Worm (Caenorhabditis elegans) whole organism, midembryonic: ENCODE data around the gene mct-6.
A peak's percentile ranks its signal among the peaks of the same experiment; 100 is the strongest.

Experiments used
- T22C8.4 ChIP-seq: fragments of 200-800 bp; sonication (Bioruptor generic); IDR thresholded peaks from 2 replicates; pipeline ENCODE4 v1.3.6; 2022; ENCODE audit warnings: missing genetic modification characterization, missing compliant biosample characterization
- cog-1 ChIP-seq: sonication (generic microtip); optimal IDR thresholded peaks from 2 replicates; lab custom pipeline; 2016; ENCODE audit warnings: missing genetic modification characterization, missing compliant biosample characterization
- flt-1 ChIP-seq: fragments of 200-800 bp; sonication (Bioruptor generic); IDR thresholded peaks from 2 replicates; pipeline ENCODE4 v1.3.6; 2022; ENCODE audit warnings: missing genetic modification characterization, missing compliant biosample characterization
- klf-2 ChIP-seq: fragments of 200-800 bp; sonication (Bioruptor generic); conservative IDR thresholded peaks from 2 replicates; pipeline ENCODE4 v1.3.6; 2022; ENCODE audit warnings: missing genetic modification reagents, missing genetic modification characterization, missing compliant biosample characterization
- med-1 ChIP-seq: sonication (generic microtip); optimal IDR thresholded peaks from 2 replicates; lab custom pipeline; 2017; ENCODE audit warnings: missing genetic modification characterization, mild to moderate bottlenecking, missing compliant biosample characterization, antibody characterized with exemption, missing genetic modification reagents; ENCODE audit not compliant: insufficient read depth
- ref-1 ChIP-seq: fragments of 200-800 bp; sonication (Bioruptor generic); conservative IDR thresholded peaks from 2 replicates; pipeline ENCODE4 v1.3.6; 2022; ENCODE audit warnings: missing genetic modification reagents, missing genetic modification characterization, missing compliant biosample characterization
- tab-1 ChIP-seq: fragments of 200-800 bp; sonication (Bioruptor generic); IDR thresholded peaks from 2 replicates; pipeline ENCODE4 v1.3.6; 2022; ENCODE audit warnings: missing genetic modification characterization, missing compliant biosample characterization
- ztf-23 ChIP-seq: fragments of 200-800 bp; sonication (Bioruptor generic); IDR thresholded peaks from 2 replicates; pipeline ENCODE4 v1.3.6; 2022; ENCODE audit warnings: missing genetic modification reagents, missing genetic modification characterization, missing compliant biosample characterization
- ztf-29 ChIP-seq: fragments of 200-800 bp; sonication (Bioruptor generic); IDR thresholded peaks from 2 replicates; pipeline ENCODE4 v1.3.6; 2022; ENCODE audit warnings: missing genetic modification reagents, missing genetic modification characterization, missing compliant biosample characterization

Gene mct-6

DNA sequence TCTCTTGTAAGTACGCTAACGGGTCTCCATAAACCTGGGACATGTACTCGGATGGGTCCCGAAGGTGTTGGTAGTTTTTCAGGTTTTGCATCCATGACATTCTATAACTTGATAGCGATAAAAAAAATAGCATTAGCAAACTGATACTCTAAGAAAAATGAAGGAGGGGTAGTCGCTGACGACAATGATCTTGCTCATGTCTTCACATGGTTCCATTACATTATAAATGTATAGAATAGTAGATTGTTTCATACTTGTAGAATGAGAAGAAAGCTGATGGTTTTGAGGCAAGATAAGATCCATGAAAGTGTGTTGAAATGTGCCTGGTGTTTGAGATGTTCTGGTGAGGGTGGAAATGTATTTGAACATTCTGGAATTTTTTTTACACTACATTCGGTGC, 36.7 kb upstream of the mct-6 start, which contains the start of gene mec-4:
Gene mec-4 (minus strand): TSS at position 101 of the 400 bp plus-strand sequence.
- no peak for TF ChIP-seq ztf-23 (GFP tag; lab: Robert Waterston, UW)

DNA sequence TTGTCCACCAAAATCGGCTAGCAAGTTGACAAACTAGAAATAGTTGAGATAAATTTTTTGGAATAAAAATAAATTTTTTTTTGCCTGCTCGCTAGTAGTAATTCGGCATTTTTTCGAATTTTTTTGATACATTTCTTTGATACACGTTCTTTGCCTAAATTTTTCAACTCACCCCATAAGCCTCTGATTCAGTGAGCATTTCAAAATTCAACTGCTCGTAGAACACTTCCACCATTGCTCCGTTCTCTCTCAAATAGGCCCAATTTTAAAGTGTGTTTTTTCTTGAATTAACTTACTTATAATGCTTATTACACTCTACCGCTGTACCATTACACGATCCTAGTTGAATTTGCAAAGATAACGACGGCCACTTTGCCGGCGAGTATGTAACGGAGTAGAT, 33.2 kb upstream of the mct-6 start:
- no peak for TF ChIP-seq ztf-23 (GFP tag; lab: Robert Waterston, UW)
- TF ChIP-seq tab-1 (GFP tag; lab: Robert Waterston, UW), result no peak
- TF ChIP-seq T22C8.4, result no peak
- no peak for TF ChIP-seq cog-1 (tag; lab: Kevin White, UChicago)
- no peak for TF ChIP-seq ztf-29
- no peak for TF ChIP-seq ref-1 (GFP tag; lab: Robert Waterston, UW)
- no peak for TF ChIP-seq klf-2 (GFP tag; lab: Robert Waterston, UW)
- TF ChIP-seq flt-1, result no peak
- TF ChIP-seq med-1 (GFP tag; lab: Kevin White, UChicago), result no peak

DNA sequence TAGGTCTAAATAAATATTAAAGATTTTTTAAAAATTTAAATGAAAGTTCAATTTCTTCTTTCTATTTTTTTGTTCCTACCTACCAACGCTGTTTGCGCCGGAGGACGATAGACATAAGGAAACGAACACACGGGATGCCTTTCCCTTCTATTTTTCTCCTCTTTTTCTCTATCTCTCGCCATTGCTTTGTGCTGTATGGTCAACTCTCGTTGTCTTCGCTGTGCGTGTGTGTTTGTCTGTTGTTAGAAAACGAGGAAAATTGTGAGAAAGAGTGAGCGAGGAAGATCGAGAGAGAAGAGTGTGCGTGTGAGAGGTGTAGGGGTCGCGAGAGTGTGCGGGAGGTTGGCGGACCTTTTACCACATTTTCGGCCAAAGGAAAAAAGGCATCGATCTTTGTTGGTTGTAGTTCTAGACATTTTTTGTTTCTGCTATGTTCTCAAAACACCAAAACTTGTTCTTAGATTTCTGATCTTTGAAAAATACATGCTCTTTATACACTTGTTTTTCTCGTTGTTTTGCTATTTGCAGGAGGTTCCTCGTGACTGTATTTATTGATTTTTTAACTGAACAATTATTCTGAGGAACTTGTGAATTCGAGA, 28.9 kb upstream of the mct-6 start:
- TF ChIP-seq flt-1 (no peak), med-1 (GFP tag; lab: Kevin White, UChicago) (no peak), ztf-23 (GFP tag; lab: Robert Waterston, UW) (no peak), klf-2 (GFP tag; lab: Robert Waterston, UW) (no peak), cog-1 (tag; lab: Kevin White, UChicago) (no peak), tab-1 (GFP tag; lab: Robert Waterston, UW) (no peak), ref-1 (GFP tag; lab: Robert Waterston, UW) (no peak), T22C8.4 (no peak), ztf-29 (no peak)

DNA sequence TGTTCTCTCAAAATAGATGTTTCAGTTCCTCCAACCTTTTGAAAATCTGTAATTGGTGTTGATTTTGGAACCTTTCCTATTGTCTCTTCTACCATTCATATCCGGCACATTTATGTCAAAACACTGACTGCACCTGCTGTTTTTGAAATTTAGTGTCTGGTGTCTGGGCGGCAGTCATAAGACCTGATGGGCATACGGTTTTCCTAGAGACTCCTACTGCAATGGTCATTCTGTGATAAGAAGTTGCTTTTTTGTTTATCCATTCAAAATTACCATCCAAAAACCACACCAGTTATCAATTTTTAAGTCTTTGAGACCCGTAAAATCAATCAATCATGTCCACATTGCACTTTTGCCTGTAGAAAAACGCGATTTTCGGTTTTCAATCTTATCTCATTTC, 28.3 kb upstream of the mct-6 start:
- no peak for TF ChIP-seq ztf-23 (GFP tag; lab: Robert Waterston, UW)
- TF ChIP-seq cog-1 (tag; lab: Kevin White, UChicago), result no peak
- TF ChIP-seq med-1 (GFP tag; lab: Kevin White, UChicago), result no peak
- TF ChIP-seq tab-1 (GFP tag; lab: Robert Waterston, UW), result no peak
- TF ChIP-seq klf-2 (GFP tag; lab: Robert Waterston, UW), result no peak
- TF ChIP-seq ztf-29, result no peak
- TF ChIP-seq ref-1 (GFP tag; lab: Robert Waterston, UW), result no peak
- TF ChIP-seq T22C8.4, result no peak
- TF ChIP-seq flt-1, result no peak

DNA sequence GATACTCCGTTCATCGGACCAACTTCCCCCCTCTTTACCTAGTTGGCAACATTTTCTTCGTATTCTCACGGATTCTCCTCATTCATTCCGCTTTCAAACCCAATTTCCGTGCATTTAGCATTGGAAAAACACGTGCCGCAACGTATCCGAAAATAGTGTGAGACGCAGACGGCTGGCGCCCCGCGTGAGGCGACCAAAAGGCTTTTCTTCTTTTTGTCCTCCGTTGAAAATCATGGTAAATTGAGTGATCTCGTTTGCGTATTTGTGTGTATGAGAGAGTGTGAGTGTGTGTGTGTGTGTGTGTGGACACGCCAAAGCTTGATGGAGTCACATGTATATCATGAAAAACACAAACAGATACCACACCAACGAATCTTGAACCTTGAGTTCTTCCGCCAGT, 26.5 kb upstream of the mct-6 start:
- no peak for TF ChIP-seq ref-1 (GFP tag; lab: Robert Waterston, UW)
- no peak for TF ChIP-seq T22C8.4
- TF ChIP-seq ztf-23 (GFP tag; lab: Robert Waterston, UW), result no peak
- no peak for TF ChIP-seq tab-1 (GFP tag; lab: Robert Waterston, UW)
- no peak for TF ChIP-seq cog-1 (tag; lab: Kevin White, UChicago)
- no peak for TF ChIP-seq klf-2 (GFP tag; lab: Robert Waterston, UW)
- TF ChIP-seq med-1 (GFP tag; lab: Kevin White, UChicago), result no peak
- no peak for TF ChIP-seq flt-1

DNA sequence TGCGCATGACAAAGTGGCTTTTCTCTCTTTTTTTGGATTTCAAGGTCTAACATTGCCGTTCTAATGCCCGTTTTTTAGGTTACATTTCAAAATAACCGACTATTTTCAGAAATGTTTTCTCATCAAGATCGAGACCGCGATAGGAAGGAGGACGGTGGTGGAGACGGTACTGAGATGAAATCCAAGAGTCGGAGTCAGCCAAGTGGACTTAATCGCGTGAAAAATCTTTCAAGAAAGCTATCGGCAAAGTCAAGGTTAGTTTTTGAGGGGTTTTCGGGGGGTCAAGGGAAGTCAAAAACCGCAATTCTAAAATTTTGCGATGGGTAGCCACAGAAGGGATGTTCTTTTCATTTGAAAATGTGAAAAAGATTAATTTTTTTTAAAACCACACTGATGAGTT, 25.7 kb upstream of the mct-6 start, which contains the start of gene aak-2:
Gene aak-2 (plus strand): TSS at position 110 of the 400 bp plus-strand sequence.
- TF ChIP-seq ztf-29 (no peak), med-1 (GFP tag; lab: Kevin White, UChicago) (no peak), T22C8.4 (no peak), klf-2 (GFP tag; lab: Robert Waterston, UW) (no peak), ztf-23 (GFP tag; lab: Robert Waterston, UW) (no peak), tab-1 (GFP tag; lab: Robert Waterston, UW) (no peak), ref-1 (GFP tag; lab: Robert Waterston, UW) (no peak), flt-1 (no peak), cog-1 (tag; lab: Kevin White, UChicago) (no peak)

DNA sequence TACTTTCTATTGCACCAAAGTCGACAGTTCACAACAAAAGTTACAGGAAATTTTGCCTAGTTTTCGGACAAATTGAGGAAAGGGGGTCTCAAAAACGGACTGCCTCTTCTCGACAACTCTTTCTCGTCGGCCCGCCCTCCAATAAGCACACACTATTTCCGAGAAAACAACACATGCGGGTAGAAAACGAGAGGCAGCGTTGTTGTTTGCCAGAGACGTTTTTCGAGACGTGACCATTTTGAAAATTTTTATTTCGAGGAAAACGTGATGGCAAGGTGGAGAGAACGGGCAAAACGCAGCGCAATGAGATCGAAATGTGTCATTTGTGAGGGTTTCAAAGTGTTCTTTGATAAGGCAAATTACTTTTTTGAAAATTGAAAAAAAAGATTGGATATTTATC, 23.2 kb upstream of the mct-6 start:
- TF ChIP-seq klf-2 (GFP tag; lab: Robert Waterston, UW), result no peak
- no peak for TF ChIP-seq ztf-29
- TF ChIP-seq ztf-23 (GFP tag; lab: Robert Waterston, UW), result no peak
- TF ChIP-seq cog-1 (tag; lab: Kevin White, UChicago), result no peak
- no peak for TF ChIP-seq flt-1
- no peak for TF ChIP-seq T22C8.4
- TF ChIP-seq ref-1 (GFP tag; lab: Robert Waterston, UW), result no peak
- no peak for TF ChIP-seq tab-1 (GFP tag; lab: Robert Waterston, UW)

DNA sequence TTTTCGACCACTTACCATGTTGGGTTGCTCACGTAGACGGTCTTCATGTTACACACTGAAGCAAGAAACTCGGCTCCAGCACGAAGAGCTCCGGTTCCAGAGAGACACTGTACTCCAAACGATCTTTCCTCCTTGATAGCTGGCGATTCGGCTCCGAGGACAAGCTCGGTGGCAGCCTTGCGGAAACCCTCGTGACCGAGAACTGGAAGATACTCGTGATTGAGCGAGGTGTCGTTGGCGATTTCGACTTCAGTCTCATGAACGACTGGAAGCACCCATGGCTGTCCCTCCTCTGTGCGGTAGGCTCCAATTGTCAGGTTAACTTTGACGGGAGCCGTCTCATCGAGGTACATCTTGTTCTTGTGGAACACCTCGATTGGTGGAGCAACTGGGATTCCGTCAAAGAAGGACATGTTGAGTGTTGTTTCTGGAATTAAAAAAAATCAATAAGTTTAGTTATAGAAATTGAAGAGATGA, 22.4 kb upstream of the mct-6 start, which contains the start of gene got-1.2:
Gene got-1.2 (minus strand): TSS at position 427 of the 477 bp plus-strand sequence.
- TF ChIP-seq tab-1 (GFP tag; lab: Robert Waterston, UW) (0 out of 2 replicates have a peak, but pooled peaks have one; percentile 14), cog-1 (tag; lab: Kevin White, UChicago) (no peak)

DNA sequence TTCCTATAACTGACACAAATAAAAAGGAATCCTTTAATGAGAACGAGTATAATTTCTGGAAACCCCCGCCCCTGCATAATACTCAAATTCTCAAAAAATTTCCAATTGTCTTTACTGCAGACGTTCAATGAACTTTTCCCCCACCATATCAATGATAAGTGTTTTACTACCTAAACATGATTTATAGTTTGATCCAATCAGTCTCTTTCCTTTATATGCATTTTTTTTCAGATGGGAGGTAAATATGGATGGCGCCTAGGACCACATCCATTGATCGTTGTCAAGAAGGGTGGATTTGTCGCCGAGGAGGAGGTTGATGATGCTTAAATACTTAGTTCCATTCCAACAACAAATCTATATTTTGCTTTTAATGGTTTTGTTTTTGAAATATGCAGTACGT, 16.9 kb upstream of the mct-6 start:
- no peak for TF ChIP-seq klf-2 (GFP tag; lab: Robert Waterston, UW)
- TF ChIP-seq ztf-29, result no peak
- TF ChIP-seq ref-1 (GFP tag; lab: Robert Waterston, UW), result no peak
- TF ChIP-seq med-1 (GFP tag; lab: Kevin White, UChicago), result no peak
- no peak for TF ChIP-seq ztf-23 (GFP tag; lab: Robert Waterston, UW)
- TF ChIP-seq flt-1, result no peak
- no peak for TF ChIP-seq T22C8.4

DNA sequence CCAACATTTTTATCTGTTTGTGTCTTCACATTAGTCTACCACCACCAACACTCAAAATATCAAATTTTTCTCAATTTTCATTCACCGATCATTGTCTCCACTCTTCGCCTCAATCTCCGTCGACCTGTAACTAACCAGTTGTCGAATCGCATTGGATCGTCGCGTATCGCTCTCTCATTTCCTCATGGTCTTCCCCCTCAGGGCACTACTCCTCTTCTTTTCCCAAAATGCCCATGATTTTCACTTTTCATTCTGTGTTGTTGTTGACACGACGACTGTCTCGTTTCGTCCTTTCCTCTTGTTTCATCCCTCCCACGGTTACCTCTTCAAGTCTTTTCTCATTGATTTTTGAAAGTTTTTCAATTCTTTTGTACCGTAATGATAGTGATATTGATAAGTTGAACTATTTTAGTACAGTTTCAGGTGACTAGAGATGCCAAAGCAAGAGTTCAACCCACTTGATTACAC, 15.8 kb upstream of the mct-6 start, which contains the start of gene T01C8.2:
Gene T01C8.2 (plus strand): TSS at position 418 of the 468 bp plus-strand sequence.
- no peak for TF ChIP-seq cog-1 (tag; lab: Kevin White, UChicago)
- no peak for TF ChIP-seq ztf-29
- TF ChIP-seq med-1 (GFP tag; lab: Kevin White, UChicago), result no peak
- no peak for TF ChIP-seq ztf-23 (GFP tag; lab: Robert Waterston, UW)
- no peak for TF ChIP-seq ref-1 (GFP tag; lab: Robert Waterston, UW)
- no peak for TF ChIP-seq T22C8.4
- TF ChIP-seq klf-2 (GFP tag; lab: Robert Waterston, UW), result no peak
- TF ChIP-seq flt-1, result no peak
- no peak for TF ChIP-seq tab-1 (GFP tag; lab: Robert Waterston, UW)
